Worm (Caenorhabditis elegans) whole organism, L1 larva: ENCODE measurements around the gene mmcm-1.

Experiments used
- C34B4.2 ChIP-seq: sonication (generic microtip); optimal IDR thresholded peaks from 2 replicates; lab custom pipeline; 2017; ENCODE audit warnings: mild to moderate bottlenecking, missing genetic modification characterization, missing compliant biosample characterization
- F16B12.6 ChIP-seq: fragments of 150-350 bp; optimal IDR thresholded peaks from 2 replicates; lab custom pipeline; 2014; ENCODE audit warnings: missing biosample characterization, missing genetic modification characterization
- aha-1 ChIP-seq: fragments of 150-350 bp; optimal IDR thresholded peaks from 2 replicates; lab custom pipeline; 2014; ENCODE audit warnings: missing biosample characterization, missing genetic modification characterization
- alr-1 ChIP-seq: fragments of 200-800 bp; sonication (Bioruptor generic); optimal IDR thresholded peaks from 2 replicates; lab custom pipeline; 2018; ENCODE audit warnings: borderline replicate concordance, mild to moderate bottlenecking, missing genetic modification characterization, missing compliant biosample characterization
- aly-2 ChIP-seq: fragments of 150-350 bp; optimal IDR thresholded peaks from 2 replicates; lab custom pipeline; 2014; ENCODE audit warnings: missing biosample characterization, missing genetic modification characterization
- ama-1 ChIP-seq: fragments of 150-350 bp; optimal IDR thresholded peaks from 2 replicates; lab custom pipeline; 2014
- blmp-1 ChIP-seq: fragments of 150-350 bp; optimal IDR thresholded peaks from 2 replicates; lab custom pipeline; 2014; ENCODE audit warnings: missing biosample characterization, missing genetic modification characterization
- ceh-82 ChIP-seq, 3 experiments: fragments of 150-350 bp in 1 of 3; sonication (generic microtip) in 2 of 3; optimal IDR thresholded peaks; 2 replicates each; lab custom pipeline; 2014 to 2017; ENCODE audit warnings: missing biosample characterization in 3 of 3, missing genetic modification characterization in 3 of 3
- ceh-90 ChIP-seq: sonication (generic microtip); optimal IDR thresholded peaks from 2 replicates; lab custom pipeline; 2016; ENCODE audit warnings: missing genetic modification characterization, missing compliant biosample characterization
- ces-1 ChIP-seq: fragments of 150-350 bp; optimal IDR thresholded peaks from 2 replicates; lab custom pipeline; 2014; ENCODE audit warnings: missing biosample characterization, missing genetic modification reagents, missing genetic modification characterization
- dpl-1 ChIP-seq, 3 experiments: fragments of 150-350 bp in 2 of 3; sonication (generic microtip) in 1 of 3; optimal IDR thresholded peaks; 2 replicates each; lab custom pipeline; 2014 to 2017; ENCODE audit warnings: missing biosample characterization in 3 of 3, missing genetic modification characterization in 3 of 3, missing genetic modification reagents in 3 of 3
- dsc-1 ChIP-seq: sonication (generic microtip); optimal IDR thresholded peaks from 2 replicates; lab custom pipeline; 2016; ENCODE audit warnings: mild to moderate bottlenecking, missing genetic modification characterization, missing compliant biosample characterization
- efl-1 ChIP-seq, 4 experiments: fragments of 150-350 bp; optimal IDR thresholded peaks in 3 of 4; peaks in 1 of 4; 1 replicate in 1 of 4; 2 replicates in 3 of 4; lab custom pipeline; 2014; ENCODE audit warnings: missing biosample characterization in 2 of 4, missing genetic modification characterization in 2 of 4, missing genetic modification reagents in 2 of 4
- efl-3 ChIP-seq: fragments of 200-800 bp; sonication (Bioruptor generic); optimal IDR thresholded peaks from 2 replicates; lab custom pipeline; 2018; ENCODE audit warnings: mild to moderate bottlenecking, missing genetic modification characterization, missing compliant biosample characterization
- egl-27 ChIP-seq, 2 experiments: fragments of 150-350 bp in 1 of 2; sonication (generic microtip); optimal IDR thresholded peaks; 3 replicates each; lab custom pipeline; 2017 to 2018; ENCODE audit warnings: missing biosample characterization in 2 of 2, missing genetic modification characterization in 2 of 2, missing genetic modification reagents in 2 of 2
- elt-3 ChIP-seq, 6 experiments: fragments of 150-350 bp in 1 of 6; sonication (generic microtip); optimal IDR thresholded peaks; 2 replicates each; lab custom pipeline; 2017 to 2018; ENCODE audit warnings: missing biosample characterization in 6 of 6, missing genetic modification characterization in 6 of 6, inconsistent platforms in 1 of 6
- fkh-10 ChIP-seq: sonication (generic microtip); optimal IDR thresholded peaks from 2 replicates; lab custom pipeline; 2017; ENCODE audit warnings: missing biosample characterization, missing genetic modification reagents, missing genetic modification characterization
- fkh-8 ChIP-seq: sonication (generic microtip); optimal IDR thresholded peaks from 2 replicates; lab custom pipeline; 2016; ENCODE audit warnings: mild to moderate bottlenecking, missing genetic modification characterization, missing compliant biosample characterization
- fos-1 ChIP-seq: fragments of 150-350 bp; optimal IDR thresholded peaks from 2 replicates; lab custom pipeline; 2014; ENCODE audit warnings: missing biosample characterization, missing genetic modification characterization
- grh-1 ChIP-seq: fragments of 200-800 bp; sonication (Bioruptor generic); IDR thresholded peaks from 2 replicates; pipeline ENCODE4 v1.3.6; 2022; ENCODE audit warnings: missing genetic modification reagents, missing genetic modification characterization, missing compliant biosample characterization
- hlh-17 ChIP-seq: fragments of 200-800 bp; sonication (Bioruptor generic); optimal IDR thresholded peaks from 2 replicates; lab custom pipeline; 2018; ENCODE audit warnings: missing genetic modification characterization, mild to moderate bottlenecking, missing compliant biosample characterization, moderate library complexity, borderline replicate concordance
- hlh-4 ChIP-seq: sonication (generic microtip); optimal IDR thresholded peaks from 2 replicates; lab custom pipeline; 2016; ENCODE audit warnings: mild to moderate bottlenecking, missing genetic modification characterization, missing compliant biosample characterization
- irx-1 ChIP-seq: sonication (generic microtip); optimal IDR thresholded peaks from 2 replicates; lab custom pipeline; 2016; ENCODE audit warnings: missing genetic modification characterization, missing compliant biosample characterization
- lin-14 ChIP-seq: fragments of 200-800 bp; sonication (Bioruptor generic); optimal IDR thresholded peaks from 2 replicates; lab custom pipeline; 2018; ENCODE audit warnings: mild to moderate bottlenecking, missing genetic modification characterization, moderate library complexity, missing compliant biosample characterization
- lin-15B ChIP-seq: fragments of 150-350 bp; sonication (generic microtip); optimal IDR thresholded peaks from 3 replicates; lab custom pipeline; 2014; ENCODE audit warnings: missing biosample characterization, missing genetic modification characterization
- lin-35 ChIP-seq, 2 experiments: fragments of 150-350 bp; optimal IDR thresholded peaks; 2 replicates each; lab custom pipeline; 2014; ENCODE audit warnings: missing biosample characterization in 2 of 2, missing genetic modification characterization in 2 of 2, missing genetic modification reagents in 2 of 2
- lsy-2 ChIP-seq, 2 experiments: fragments of 150-350 bp; optimal IDR thresholded peaks; 2 replicates each; lab custom pipeline; 2014; ENCODE audit warnings: missing biosample characterization in 2 of 2, missing genetic modification characterization in 2 of 2
- mab-9 ChIP-seq: fragments of 200-800 bp; sonication (Bioruptor generic); IDR thresholded peaks from 2 replicates; pipeline ENCODE4 v1.3.6; 2022; ENCODE audit warnings: missing genetic modification reagents, missing genetic modification characterization, missing compliant biosample characterization
- mdl-1 ChIP-seq, 2 experiments: fragments of 150-350 bp; optimal IDR thresholded peaks; 2 replicates each; lab custom pipeline; 2014 to 2017; ENCODE audit warnings: missing biosample characterization in 2 of 2, missing genetic modification characterization in 2 of 2, inconsistent platforms in 1 of 2
- mef-2 ChIP-seq: fragments of 150-350 bp; optimal IDR thresholded peaks from 2 replicates; lab custom pipeline; 2014; ENCODE audit warnings: missing biosample characterization, missing genetic modification characterization
- mep-1 ChIP-seq: fragments of 150-350 bp; optimal IDR thresholded peaks from 2 replicates; lab custom pipeline; 2014; ENCODE audit warnings: missing biosample characterization, missing genetic modification characterization
- nhr-20 ChIP-seq: sonication (generic microtip); optimal IDR thresholded peaks from 2 replicates; lab custom pipeline; 2016; ENCODE audit warnings: mild to moderate bottlenecking, missing genetic modification characterization, missing compliant biosample characterization
- nhr-237 ChIP-seq: fragments of 150-350 bp; optimal IDR thresholded peaks from 2 replicates; lab custom pipeline; 2014; ENCODE audit warnings: missing biosample characterization, missing genetic modification characterization
- nhr-76 ChIP-seq: sonication (generic microtip); optimal IDR thresholded peaks from 2 replicates; lab custom pipeline; 2017; ENCODE audit warnings: missing biosample characterization, missing genetic modification characterization
- nhr-90 ChIP-seq: sonication (generic microtip); optimal IDR thresholded peaks from 2 replicates; lab custom pipeline; 2016; ENCODE audit warnings: mild to moderate bottlenecking, missing genetic modification characterization, missing compliant biosample characterization; ENCODE audit not compliant: poor library complexity
- pag-3 ChIP-seq: sonication (generic microtip); optimal IDR thresholded peaks from 2 replicates; lab custom pipeline; 2017; ENCODE audit warnings: missing genetic modification characterization, mild to moderate bottlenecking, missing compliant biosample characterization, antibody characterized with exemption, borderline replicate concordance; ENCODE audit not compliant: insufficient read depth
- pax-3 ChIP-seq: fragments of 200-800 bp; sonication (Bioruptor generic); optimal IDR thresholded peaks from 2 replicates; lab custom pipeline; 2018; ENCODE audit warnings: mild to moderate bottlenecking, missing genetic modification characterization, moderate library complexity, missing compliant biosample characterization
- pqm-1 ChIP-seq: sonication (generic microtip); optimal IDR thresholded peaks from 3 replicates; lab custom pipeline; 2017; ENCODE audit warnings: missing biosample characterization, missing genetic modification characterization
- rnt-1 ChIP-seq: sonication (generic microtip); optimal IDR thresholded peaks from 2 replicates; lab custom pipeline; 2016; ENCODE audit warnings: mild to moderate bottlenecking, missing genetic modification characterization, moderate library complexity, missing compliant biosample characterization
- snu-23 ChIP-seq: sonication (generic microtip); optimal IDR thresholded peaks from 2 replicates; lab custom pipeline; 2016; ENCODE audit warnings: missing genetic modification characterization, missing compliant biosample characterization
- sox-4 ChIP-seq: sonication (generic microtip); optimal IDR thresholded peaks from 2 replicates; lab custom pipeline; 2016; ENCODE audit warnings: missing genetic modification characterization, missing compliant biosample characterization
- sup-37 ChIP-seq: fragments of 200-800 bp; sonication (Bioruptor generic); optimal IDR thresholded peaks from 2 replicates; lab custom pipeline; 2018; ENCODE audit warnings: mild to moderate bottlenecking, missing genetic modification characterization, missing compliant biosample characterization
- swsn-7 ChIP-seq: sonication (generic microtip); optimal IDR thresholded peaks from 2 replicates; lab custom pipeline; 2016; ENCODE audit warnings: missing genetic modification characterization, missing compliant biosample characterization
- tbx-2 ChIP-seq: sonication (generic microtip); optimal IDR thresholded peaks from 2 replicates; lab custom pipeline; 2016; ENCODE audit warnings: missing genetic modification characterization, missing compliant biosample characterization
- tlp-1 ChIP-seq: fragments of 150-350 bp; optimal IDR thresholded peaks from 2 replicates; lab custom pipeline; 2014; ENCODE audit warnings: missing biosample characterization, missing genetic modification characterization
- unc-130 ChIP-seq: fragments of 150-350 bp; optimal IDR thresholded peaks from 2 replicates; lab custom pipeline; 2017; ENCODE audit warnings: missing biosample characterization, missing genetic modification characterization, inconsistent platforms
- unc-62 ChIP-seq: fragments of 150-350 bp; optimal IDR thresholded peaks from 2 replicates; lab custom pipeline; 2014; ENCODE audit warnings: missing biosample characterization, missing genetic modification reagents, missing genetic modification characterization
- unc-98 ChIP-seq: fragments of 200-800 bp; sonication (Bioruptor generic); IDR thresholded peaks from 2 replicates; pipeline ENCODE4 v1.3.6; 2022; ENCODE audit warnings: missing genetic modification characterization, missing compliant biosample characterization
- xbp-1 ChIP-seq: sonication (generic microtip); optimal IDR thresholded peaks from 2 replicates; lab custom pipeline; 2016; ENCODE audit warnings: missing genetic modification characterization, missing compliant biosample characterization
- zip-4 ChIP-seq: fragments of 200-800 bp; sonication (Bioruptor generic); optimal IDR thresholded peaks from 2 replicates; lab custom pipeline; 2018; ENCODE audit warnings: mild to moderate bottlenecking, missing genetic modification characterization, moderate library complexity, missing compliant biosample characterization

Gene mmcm-1

ce11 chrIII:3916624-3917023, 9.1 kb upstream of the mmcm-1 start, which contains the start of gene ccdc-47 (continued):
- TF ChIP-seq mdl-1 (tag; optimal IDR thresholded peaks at IDR 0.05; lab: Kevin White, UChicago), result peak in 1 of 2 experiments; percentile 33
- no peak for TF ChIP-seq nhr-237 (tag; lab: Kevin White, UChicago)
- peak; percentile 53 for TF ChIP-seq unc-130

- TF ChIP-seq ama-1 (lab: Kevin White, UChicago), result no peak
- TF ChIP-seq pqm-1 (tag; lab: Kevin White, UChicago), result no peak
- no peak for TF ChIP-seq irx-1 (tag; lab: Kevin White, UChicago)
- no peak for TF ChIP-seq unc-62
- TF ChIP-seq dpl-1 (GFP tag; optimal IDR thresholded peaks at IDR 0.05; lab: Kevin White, UChicago), result peak in 1 of 3 experiments; percentile 17
- peak; percentile 15 for TF ChIP-seq dsc-1 (tag; lab: Kevin White, UChicago)
- TF ChIP-seq swsn-7 (tag; lab: Kevin White, UChicago), result no peak
- peak; percentile 4 to 19 for TF ChIP-seq lsy-2 (tag; optimal IDR thresholded peaks at IDR 0.05; lab: Kevin White, UChicago)
- TF ChIP-seq blmp-1 (tag; lab: Kevin White, UChicago), result peak; percentile 44
- TF ChIP-seq snu-23 (GFP tag; lab: Kevin White, UChicago), result peak; percentile 34
- TF ChIP-seq efl-3 (GFP tag; lab: Kevin White, UChicago), result no peak
- TF ChIP-seq nhr-76 (tag; lab: Kevin White, UChicago), result no peak
- no peak for TF ChIP-seq hlh-17 (GFP tag; lab: Kevin White, UChicago)
- no peak for TF ChIP-seq egl-27 (tag; optimal IDR thresholded peaks at IDR 0.05; lab: Kevin White, UChicago)
- no peak for TF ChIP-seq alr-1
- no peak for TF ChIP-seq ces-1 (GFP tag; lab: Kevin White, UChicago)
- TF ChIP-seq elt-3 (tag; optimal IDR thresholded peaks at IDR 0.05; lab: Kevin White, UChicago), result no peak
- TF ChIP-seq nhr-90 (tag; lab: Kevin White, UChicago), result no peak
- TF ChIP-seq aly-2 (tag; lab: Kevin White, UChicago), result no peak
- TF ChIP-seq mab-9 (GFP tag; lab: Robert Waterston, UW), result no peak
- no peak for TF ChIP-seq hlh-4 (tag; lab: Kevin White, UChicago)
- TF ChIP-seq xbp-1, result no peak
- no peak for TF ChIP-seq pax-3 (tag; lab: Kevin White, UChicago)
- TF ChIP-seq tbx-2 (tag; lab: Kevin White, UChicago), result no peak
- no peak for TF ChIP-seq zip-4 (GFP tag; lab: Kevin White, UChicago)
- TF ChIP-seq rnt-1, result peak; percentile 20
- TF ChIP-seq F16B12.6, result no peak
- TF ChIP-seq C34B4.2, result no peak
- TF ChIP-seq mep-1 (tag; lab: Kevin White, UChicago), result peak; percentile 65
- no peak for TF ChIP-seq fos-1
- TF ChIP-seq unc-98, result no peak
- TF ChIP-seq lin-14 (GFP tag; lab: Kevin White, UChicago), result peak; percentile 58
- no peak for TF ChIP-seq mef-2 (tag; lab: Kevin White, UChicago)
- TF ChIP-seq lin-35 (GFP tag; optimal IDR thresholded peaks at IDR 0.05; lab: Kevin White, UChicago), result peak in 1 of 2 experiments; percentile 23
- TF ChIP-seq sup-37 (GFP tag; lab: Kevin White, UChicago), result no peak
- TF ChIP-seq fkh-8 (tag; lab: Kevin White, UChicago), result no peak
- TF ChIP-seq efl-1 (optimal IDR thresholded peaks at IDR 0.05; lab: Kevin White, UChicago), result peak in 1 of 2 experiments; percentile 16
- TF ChIP-seq efl-1 (GFP tag; optimal IDR thresholded peaks at IDR 0.05 in 1 of 2; lab: Kevin White, UChicago), result no peak
Observed at ce11 chrIII:3915705-3916104, 8.2 kb upstream of the mmcm-1 start.

DNA sequence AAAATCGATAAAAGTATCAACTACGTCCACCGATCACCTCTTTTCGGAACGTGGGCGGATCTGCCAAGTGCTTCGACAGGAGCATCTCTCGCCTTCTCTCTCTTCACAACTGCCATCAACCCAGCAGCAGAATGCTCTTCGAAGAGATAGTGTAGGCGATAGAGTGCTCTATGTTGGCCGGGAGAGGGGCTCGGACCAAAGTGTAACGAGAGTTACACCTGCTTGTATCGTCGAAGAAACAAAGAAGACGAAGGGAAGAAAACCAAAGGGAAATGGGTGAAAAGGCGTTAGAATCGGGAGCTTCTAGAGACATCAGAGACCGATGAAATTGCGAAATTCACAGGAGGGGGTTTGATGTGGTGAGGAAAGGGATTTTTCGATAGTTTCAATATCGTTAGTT, 7.3 kb upstream of the mmcm-1 start:
- TF ChIP-seq pag-3 (peak; percentile 64), ceh-82 (tag; optimal IDR thresholded peaks at IDR 0.05; lab: Kevin White, UChicago) (no peak), fkh-10 (no peak), grh-1 (GFP tag; lab: Robert Waterston, UW) (no peak), sox-4 (tag; lab: Kevin White, UChicago) (no peak), ceh-90 (tag; lab: Kevin White, UChicago) (no peak), tlp-1 (tag; lab: Kevin White, UChicago) (no peak), lin-35 (GFP tag; optimal IDR thresholded peaks at IDR 0.05; lab: Kevin White, UChicago) (no peak), lin-15B (tag; lab: Kevin White, UChicago) (no peak), snu-23 (GFP tag; lab: Kevin White, UChicago) (no peak), mef-2 (tag; lab: Kevin White, UChicago) (no peak), rnt-1 (peak; percentile 60), efl-3 (GFP tag; lab: Kevin White, UChicago) (no peak), aha-1 (tag; lab: Kevin White, UChicago) (no peak), nhr-20 (peak; percentile 31), zip-4 (GFP tag; lab: Kevin White, UChicago) (no peak), mdl-1 (tag; optimal IDR thresholded peaks at IDR 0.05; lab: Kevin White, UChicago) (no peak), nhr-237 (tag; lab: Kevin White, UChicago) (no peak)
